Worm (Caenorhabditis elegans) whole organism, midembryonic: ENCODE measurements around the gene cec-6.

Experiments
- T22C8.4 ChIP-seq: fragments of 200-800 bp; sonication (Bioruptor generic); IDR thresholded peaks from 2 replicates; pipeline ENCODE4 v1.3.6; 2022; ENCODE audit warnings: missing genetic modification characterization, missing compliant biosample characterization
- flt-1 ChIP-seq: fragments of 200-800 bp; sonication (Bioruptor generic); IDR thresholded peaks from 2 replicates; pipeline ENCODE4 v1.3.6; 2022; ENCODE audit warnings: missing genetic modification characterization, missing compliant biosample characterization
- klf-2 ChIP-seq: fragments of 200-800 bp; sonication (Bioruptor generic); conservative IDR thresholded peaks from 2 replicates; pipeline ENCODE4 v1.3.6; 2022; ENCODE audit warnings: missing genetic modification reagents, missing genetic modification characterization, missing compliant biosample characterization
- med-1 ChIP-seq: sonication (generic microtip); optimal IDR thresholded peaks from 2 replicates; lab custom pipeline; 2017; ENCODE audit warnings: missing genetic modification characterization, mild to moderate bottlenecking, missing compliant biosample characterization, antibody characterized with exemption, missing genetic modification reagents; ENCODE audit not compliant: insufficient read depth
- ref-1 ChIP-seq: fragments of 200-800 bp; sonication (Bioruptor generic); conservative IDR thresholded peaks from 2 replicates; pipeline ENCODE4 v1.3.6; 2022; ENCODE audit warnings: missing genetic modification reagents, missing genetic modification characterization, missing compliant biosample characterization
- ztf-29 ChIP-seq: fragments of 200-800 bp; sonication (Bioruptor generic); IDR thresholded peaks from 2 replicates; pipeline ENCODE4 v1.3.6; 2022; ENCODE audit warnings: missing genetic modification reagents, missing genetic modification characterization, missing compliant biosample characterization

DNA sequence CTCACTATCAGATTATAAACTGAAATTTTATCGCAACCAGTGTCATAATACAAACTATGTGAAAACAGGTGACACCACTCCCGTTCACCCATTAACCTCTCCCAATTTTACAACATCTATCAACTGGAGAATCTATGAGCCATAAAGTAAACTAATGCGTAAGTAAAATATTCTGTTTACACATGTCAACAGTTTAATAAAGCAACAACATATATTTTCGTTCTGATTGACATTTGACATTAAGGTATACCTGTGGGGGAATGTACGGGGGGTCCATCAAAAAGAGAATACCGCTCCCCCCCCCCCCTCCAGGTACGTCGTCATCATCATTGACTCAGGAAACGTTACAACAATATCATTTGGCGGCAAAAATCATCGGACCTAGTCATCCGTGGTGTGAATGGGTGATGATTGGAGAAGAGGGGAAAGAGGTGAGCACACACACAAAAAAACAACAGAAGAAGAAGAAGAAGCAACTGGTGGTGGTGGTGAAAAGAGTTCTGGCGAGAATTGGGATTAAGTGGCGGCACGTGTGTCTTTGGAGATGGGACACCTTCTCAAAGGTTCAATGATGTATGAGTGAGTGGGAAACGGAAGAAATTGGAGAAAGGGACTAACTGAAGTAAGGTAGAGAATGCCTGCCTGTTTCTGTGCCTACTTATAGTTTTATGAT, 17.8 kb upstream of the cec-6 start:
- TF ChIP-seq flt-1 (GFP tag; lab: Robert Waterston, UW) (no peak), med-1 (GFP tag; lab: Kevin White, UChicago) (no peak), klf-2 (GFP tag; lab: Robert Waterston, UW) (0 out of 2 replicates have a peak, but pooled peaks have one; percentile 23), T22C8.4 (GFP tag; lab: Robert Waterston, UW) (no peak), ztf-29 (GFP tag; lab: Robert Waterston, UW) (no peak), ref-1 (GFP tag; lab: Robert Waterston, UW) (no peak)
